Fruit fly (Drosophila melanogaster): Measurements from ENCODE around the gene TTLL1B.

TTLL1B gene

dm6 chr3L:4611311-4611710, 36.8 kb upstream of the TTLL1B start (continued):
- TF ChIP-seq ase (GFP tag; IDR thresholded peaks at IDR 0.05) (peak; percentile 76), B-H1 (GFP tag; IDR thresholded peaks at IDR 0.05) (peak; percentile 75), CG9817 (tag; optimal IDR thresholded peaks at IDR 0.05) (no peak), klu (GFP tag; IDR thresholded peaks at IDR 0.05) (peak; percentile 70), Dbx (GFP tag; IDR thresholded peaks at IDR 0.05) (peak; percentile 45; the same call in 2 of the 3 replicates), HmgD (GFP tag; optimal IDR thresholded peaks at IDR 0.05) (no peak), CG12659 (GFP tag; optimal IDR thresholded peaks at IDR 0.05) (peak; percentile 18), Vsx1 (GFP tag; optimal IDR thresholded peaks at IDR 0.05) (peak; percentile 45), CG3726 (GFP tag; IDR thresholded peaks at IDR 0.05) (peak; percentile 62; the same call in 1 of the 3 replicates), Lim3 (GFP tag; IDR thresholded peaks at IDR 0.05) (no peak), CG10565 (GFP tag; optimal IDR thresholded peaks at IDR 0.05) (peak; percentile 26), dmrt99B (tag; optimal IDR thresholded peaks at IDR 0.05) (peak; percentile 73), Antp (GFP tag; optimal IDR thresholded peaks at IDR 0.05) (peak; percentile 70), CG18011 (GFP tag; optimal IDR thresholded peaks at IDR 0.05) (no peak), gem (tag; optimal IDR thresholded peaks at IDR 0.05) (peak; percentile 79), CG43689 (GFP tag; IDR thresholded peaks at IDR 0.05) (peak; percentile 25; the same call in 1 of the 2 replicates), CG2889 (GFP tag; IDR thresholded peaks at IDR 0.05) (peak; percentile 73; the same call in 2 of the 3 replicates), vvl (GFP tag; IDR thresholded peaks at IDR 0.05) (peak; percentile 91), CG8388 (GFP tag; optimal IDR thresholded peaks at IDR 0.05) (peak; percentile 79), CG8478 (optimal IDR thresholded peaks at IDR 0.05) (no peak), toy (GFP tag; IDR thresholded peaks at IDR 0.05) (no peak), unpg (GFP tag; optimal IDR thresholded peaks at IDR 0.05) (peak; percentile 79), CG34422 (GFP tag; IDR thresholded peaks at IDR 0.05) (peak; percentile 86), btn (GFP tag; optimal IDR thresholded peaks at IDR 0.05) (peak; percentile 56), Gsc (GFP tag; IDR thresholded peaks at IDR 0.05) (peak; percentile 76), Ets65A (GFP tag) (peak; percentile 96), CG2202 (tag; optimal IDR thresholded peaks at IDR 0.05) (peak; percentile 62), run (tag; optimal IDR thresholded peaks at IDR 0.05) (peak; percentile 28), CG6654 (GFP tag; optimal IDR thresholded peaks at IDR 0.05) (peak; percentile 54), croc (GFP tag; conservative IDR thresholded peaks at IDR 0.05) (peak; percentile 68), CG31388 (GFP tag; optimal IDR thresholded peaks at IDR 0.05) (peak; percentile 35), D19A (tag; optimal IDR thresholded peaks at IDR 0.05) (peak; percentile 65), jumu (GFP tag; optimal IDR thresholded peaks at IDR 0.05) (peak; percentile 58), CG12236 (GFP tag; optimal IDR thresholded peaks at IDR 0.05) (peak; percentile 58), MBD-R2 (GFP tag; IDR thresholded peaks at IDR 0.05) (peak; percentile 28; the same call in 1 of the 2 replicates), repo (GFP tag; optimal IDR thresholded peaks at IDR 0.05) (peak; percentile 41), Sox100B (GFP tag; optimal IDR thresholded peaks at IDR 0.05) (peak; percentile 45), row (GFP tag; IDR thresholded peaks at IDR 0.05) (peak; percentile 78), sqz (GFP tag; optimal IDR thresholded peaks at IDR 0.05) (no peak), seq (GFP tag; IDR thresholded peaks at IDR 0.05) (peak; percentile 63), kay (GFP tag; optimal IDR thresholded peaks at IDR 0.05) (peak; percentile 56), ssp (GFP tag; IDR thresholded peaks at IDR 0.05) (peak; percentile 52; the same call in 1 of the 2 replicates), esg (GFP tag; conservative IDR thresholded peaks at IDR 0.05) (peak; percentile 71), CG10462 (GFP tag; optimal IDR thresholded peaks at IDR 0.05) (peak; percentile 32), CG34224 (GFP tag; IDR thresholded peaks at IDR 0.05; ENCODE audit: partially characterized antibody) (no peak), CG6854 (GFP tag; optimal IDR thresholded peaks at IDR 0.05) (no peak), MTF-1 (GFP tag; optimal IDR thresholded peaks at IDR 0.05; ENCODE audit: borderline replicate concordance) (peak; percentile 60), CG11085 (GFP tag; IDR thresholded peaks at IDR 0.05) (no peak), CkIIα-i1 (GFP tag; IDR thresholded peaks at IDR 0.05) (no peak), CG4328 (GFP tag; optimal IDR thresholded peaks at IDR 0.05) (no peak), Rx (GFP tag; IDR thresholded peaks at IDR 0.05) (peak; percentile 91), fd64A (GFP tag; optimal IDR thresholded peaks at IDR 0.05) (peak; percentile 62)

All from whole organism, embryonic.